Worm (Caenorhabditis elegans): ENCODE measurements around the gene H03G16.7.

H03G16.7 gene

ce11 chrX:15077597-15078261 lies 21.9 kb upstream of the H03G16.7 start, which contains the start of the genes H40L08.8, H40L08.2 and H40L08.7:
Gene H40L08.8 (minus strand): TSS chrX:15077633.
Gene H40L08.2 (minus strand): TSS chrX:15077744.
Gene H40L08.7 (minus strand): TSS chrX:15077744.
- TF ChIP-seq ets-7 (tag; optimal IDR thresholded peaks at IDR 0.05): no peak
- TF ChIP-seq tra-4 (tag; optimal IDR thresholded peaks at IDR 0.05): no peak
- TF ChIP-seq hnd-1 (tag; optimal IDR thresholded peaks at IDR 0.05): no peak
- no peak for TF ChIP-seq hmbx-1 (tag; optimal IDR thresholded peaks at IDR 0.05)
- TF ChIP-seq F13C5.2 (tag; optimal IDR thresholded peaks at IDR 0.05): no peak
- TF ChIP-seq scrt-1 (GFP tag; IDR thresholded peaks at IDR 0.05): no peak
- no peak for TF ChIP-seq sea-1 (GFP tag; conservative IDR thresholded peaks at IDR 0.05)
- TF ChIP-seq hmg-4 (GFP tag; optimal IDR thresholded peaks at IDR 0.05): no peak
- TF ChIP-seq flt-1 (GFP tag; IDR thresholded peaks at IDR 0.05): no peak
- no peak for TF ChIP-seq ceh-13 (GFP tag; optimal IDR thresholded peaks at IDR 0.05)
- no peak for TF ChIP-seq aly-1 (tag; optimal IDR thresholded peaks at IDR 0.05)
- TF ChIP-seq tbx-11 (GFP tag; IDR thresholded peaks at IDR 0.05): no peak
- no peak for TF ChIP-seq pes-1 (GFP tag; IDR thresholded peaks at IDR 0.05)
- TF ChIP-seq ama-1 (optimal IDR thresholded peaks at IDR 0.05): no peak

- TF ChIP-seq ceh-36 (tag; optimal IDR thresholded peaks at IDR 0.05) (no peak), B0310.2 (tag; optimal IDR thresholded peaks at IDR 0.05) (no peak), flt-1 (GFP tag; IDR thresholded peaks at IDR 0.05) (no peak), tbx-37 (GFP tag; conservative IDR thresholded peaks at IDR 0.05) (no peak), F13C5.2 (tag; optimal IDR thresholded peaks at IDR 0.05) (no peak), scrt-1 (GFP tag; IDR thresholded peaks at IDR 0.05) (no peak), aly-1 (tag; optimal IDR thresholded peaks at IDR 0.05) (no peak), ets-7 (tag; optimal IDR thresholded peaks at IDR 0.05) (no peak), pes-1 (GFP tag; IDR thresholded peaks at IDR 0.05) (no peak), hnd-1 (tag; optimal IDR thresholded peaks at IDR 0.05) (no peak), tra-4 (tag; optimal IDR thresholded peaks at IDR 0.05) (no peak), sea-1 (GFP tag; conservative IDR thresholded peaks at IDR 0.05) (no peak), hmg-4 (GFP tag; optimal IDR thresholded peaks at IDR 0.05) (no peak), ceh-13 (GFP tag; optimal IDR thresholded peaks at IDR 0.05) (no peak), ama-1 (optimal IDR thresholded peaks at IDR 0.05) (no peak), tbx-11 (GFP tag; IDR thresholded peaks at IDR 0.05) (no peak), hmbx-1 (tag; optimal IDR thresholded peaks at IDR 0.05) (no peak)
These were observed 21.1 kb upstream of the H03G16.7 start for ce11 chrX:15076909-15077308.

- TF ChIP-seq tra-4 (tag; optimal IDR thresholded peaks at IDR 0.05) (no peak), ceh-36 (tag; optimal IDR thresholded peaks at IDR 0.05) (no peak), aly-1 (tag; optimal IDR thresholded peaks at IDR 0.05) (no peak), hmg-4 (GFP tag; optimal IDR thresholded peaks at IDR 0.05) (no peak), sea-1 (GFP tag; conservative IDR thresholded peaks at IDR 0.05) (no peak), ama-1 (optimal IDR thresholded peaks at IDR 0.05) (no peak), flt-1 (GFP tag; IDR thresholded peaks at IDR 0.05) (no peak), F13C5.2 (tag; optimal IDR thresholded peaks at IDR 0.05) (no peak), hnd-1 (tag; optimal IDR thresholded peaks at IDR 0.05) (no peak), pes-1 (GFP tag; IDR thresholded peaks at IDR 0.05) (no peak), scrt-1 (GFP tag; IDR thresholded peaks at IDR 0.05) (no peak), ets-7 (tag; optimal IDR thresholded peaks at IDR 0.05) (no peak), ceh-13 (GFP tag; optimal IDR thresholded peaks at IDR 0.05) (no peak)
These were observed 20.3 kb upstream of the H03G16.7 start, which contains the start of the genes H40L08.3 and H40L08.9 for ce11 chrX:15076042-15076565. Gene H40L08.3 (minus strand): TSS chrX:15076092. Gene H40L08.9 (minus strand): TSS chrX:15076480.

- TF ChIP-seq B0310.2 (tag; optimal IDR thresholded peaks at IDR 0.05): no peak
- TF ChIP-seq tbx-11 (GFP tag; IDR thresholded peaks at IDR 0.05): no peak
- no peak for TF ChIP-seq pes-1 (GFP tag; IDR thresholded peaks at IDR 0.05)
- no peak for TF ChIP-seq hnd-1 (tag; optimal IDR thresholded peaks at IDR 0.05)
- TF ChIP-seq ama-1 (optimal IDR thresholded peaks at IDR 0.05): no peak
- TF ChIP-seq F13C5.2 (tag; optimal IDR thresholded peaks at IDR 0.05): no peak
- no peak for TF ChIP-seq hmbx-1 (tag; optimal IDR thresholded peaks at IDR 0.05)
- no peak for TF ChIP-seq scrt-1 (GFP tag; IDR thresholded peaks at IDR 0.05)
- no peak for TF ChIP-seq ceh-36 (tag; optimal IDR thresholded peaks at IDR 0.05)
- TF ChIP-seq tra-4 (tag; optimal IDR thresholded peaks at IDR 0.05): no peak
- no peak for TF ChIP-seq aly-1 (tag; optimal IDR thresholded peaks at IDR 0.05)
These were observed 19.4 kb upstream of the H03G16.7 start for ce11 chrX:15075170-15075569.

- no peak for TF ChIP-seq tbx-37 (GFP tag; conservative IDR thresholded peaks at IDR 0.05)
- TF ChIP-seq ceh-13 (GFP tag; optimal IDR thresholded peaks at IDR 0.05): no peak
- TF ChIP-seq pes-1 (GFP tag; IDR thresholded peaks at IDR 0.05): no peak
- no peak for TF ChIP-seq hmbx-1 (tag; optimal IDR thresholded peaks at IDR 0.05)
- no peak for TF ChIP-seq scrt-1 (GFP tag; IDR thresholded peaks at IDR 0.05)
- TF ChIP-seq F13C5.2 (tag; optimal IDR thresholded peaks at IDR 0.05): no peak
- TF ChIP-seq ama-1 (optimal IDR thresholded peaks at IDR 0.05): no peak
- TF ChIP-seq ceh-36 (tag; optimal IDR thresholded peaks at IDR 0.05): no peak
These were observed 17.7 kb upstream of the H03G16.7 start for ce11 chrX:15073479-15073878.

ce11 chrX:15072877-15073276 lies 17.1 kb upstream of the H03G16.7 start:
- TF ChIP-seq tbx-37 (GFP tag; conservative IDR thresholded peaks at IDR 0.05): no peak
- TF ChIP-seq aly-1 (tag; optimal IDR thresholded peaks at IDR 0.05): no peak
- TF ChIP-seq hmbx-1 (tag; optimal IDR thresholded peaks at IDR 0.05): no peak
- TF ChIP-seq ceh-13 (GFP tag; optimal IDR thresholded peaks at IDR 0.05): no peak
- no peak for TF ChIP-seq B0310.2 (tag; optimal IDR thresholded peaks at IDR 0.05)
- TF ChIP-seq pes-1 (GFP tag; IDR thresholded peaks at IDR 0.05): no peak
- TF ChIP-seq F13C5.2 (tag; optimal IDR thresholded peaks at IDR 0.05): no peak
- no peak for TF ChIP-seq ama-1 (optimal IDR thresholded peaks at IDR 0.05)
- no peak for TF ChIP-seq tra-4 (tag; optimal IDR thresholded peaks at IDR 0.05)

- TF ChIP-seq sea-1 (GFP tag; conservative IDR thresholded peaks at IDR 0.05) (no peak), ceh-13 (GFP tag; optimal IDR thresholded peaks at IDR 0.05) (no peak), hmbx-1 (tag; optimal IDR thresholded peaks at IDR 0.05) (no peak), flt-1 (GFP tag; IDR thresholded peaks at IDR 0.05) (no peak), B0310.2 (tag; optimal IDR thresholded peaks at IDR 0.05) (no peak), tbx-37 (GFP tag; conservative IDR thresholded peaks at IDR 0.05) (no peak), ets-7 (tag; optimal IDR thresholded peaks at IDR 0.05) (no peak), tra-4 (tag; optimal IDR thresholded peaks at IDR 0.05) (no peak), hmg-4 (GFP tag; optimal IDR thresholded peaks at IDR 0.05) (no peak), tbx-11 (GFP tag; IDR thresholded peaks at IDR 0.05) (no peak), aly-1 (tag; optimal IDR thresholded peaks at IDR 0.05) (no peak), ama-1 (optimal IDR thresholded peaks at IDR 0.05) (no peak), pes-1 (GFP tag; IDR thresholded peaks at IDR 0.05) (no peak), ceh-36 (tag; optimal IDR thresholded peaks at IDR 0.05) (no peak)
These were observed 14.3 kb upstream of the H03G16.7 start for ce11 chrX:15070137-15070536.
